Worm (Caenorhabditis elegans): Measurements from ENCODE around the gene scrm-7.

DNA sequence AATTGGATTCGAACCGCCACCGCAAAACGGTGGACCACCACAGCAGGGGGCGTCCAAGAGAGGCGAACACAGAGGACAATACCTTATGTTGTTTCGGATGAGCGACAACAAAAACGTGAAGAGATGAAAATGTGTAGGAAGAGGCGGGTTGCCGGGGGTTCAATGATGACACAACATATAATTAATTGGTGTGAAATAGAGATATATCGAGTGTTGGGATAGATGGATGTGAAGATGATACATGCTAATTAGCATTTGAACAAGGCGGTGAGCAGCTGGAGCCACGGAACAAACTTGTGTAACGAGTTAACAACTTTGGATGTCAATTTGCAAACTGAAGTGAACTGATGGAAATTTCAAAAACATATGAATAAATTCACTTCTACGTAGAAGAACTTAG, 12.8 kb upstream of the scrm-7 start:
- TF ChIP-seq fkh-10 (GFP tag; optimal IDR thresholded peaks at IDR 0.05) = no peak
- TF ChIP-seq ztf-11 (tag; optimal IDR thresholded peaks at IDR 0.05) = no peak
- TF ChIP-seq skn-1 (tag; optimal IDR thresholded peaks at IDR 0.05) = no peak
- no peak for TF ChIP-seq nhr-77 (tag; optimal IDR thresholded peaks at IDR 0.05)
- no peak for TF ChIP-seq nhr-237 (tag; optimal IDR thresholded peaks at IDR 0.05)
- no peak for TF ChIP-seq lin-15B (tag; optimal IDR thresholded peaks at IDR 0.05)
- no peak for TF ChIP-seq mdl-1 (tag; optimal IDR thresholded peaks at IDR 0.05)
- TF ChIP-seq zag-1 (tag; optimal IDR thresholded peaks at IDR 0.05) = no peak
- no peak for TF ChIP-seq elt-1 (tag; optimal IDR thresholded peaks at IDR 0.05)
- no peak for TF ChIP-seq pqm-1 (tag; optimal IDR thresholded peaks at IDR 0.05)
- no peak for TF ChIP-seq snpc-4 (tag; optimal IDR thresholded peaks at IDR 0.05)
